Fruit fly (Drosophila melanogaster): ENCODE measurements around the gene CG4733.
A peak's percentile ranks its signal among the peaks of the same experiment; 100 is the strongest.

Gene CG4733

DNA sequence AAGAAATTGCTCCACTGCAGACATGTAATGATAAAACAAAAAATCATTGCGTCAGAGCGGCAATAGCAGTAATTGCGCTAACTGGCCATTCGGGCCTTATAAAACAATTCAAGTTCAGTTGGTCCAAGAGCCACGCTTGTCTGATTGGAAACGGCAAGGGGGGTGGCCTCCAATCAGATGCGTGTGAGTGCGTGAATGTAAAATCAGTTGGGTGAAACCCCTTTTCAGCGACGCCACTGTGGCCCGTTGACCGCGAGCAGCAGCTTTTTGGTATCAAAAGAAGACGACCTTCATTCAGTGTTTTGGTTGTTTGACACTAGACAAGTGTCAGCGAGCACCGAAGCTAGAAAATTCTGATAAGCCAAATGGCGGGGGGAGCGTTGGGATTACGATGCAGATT is 11.8 kb downstream of the CG4733 start:
- no peak for TF ChIP-seq Mnt (GFP tag; optimal IDR thresholded peaks at IDR 0.05)
- TF ChIP-seq Hr96 (GFP tag; optimal IDR thresholded peaks at IDR 0.05), result no peak
- no peak for TF ChIP-seq pad (GFP tag; optimal IDR thresholded peaks at IDR 0.05)
- no peak for TF ChIP-seq Crg-1 (GFP tag; optimal IDR thresholded peaks at IDR 0.05)
- no peak for TF ChIP-seq CG7045 (GFP tag; optimal IDR thresholded peaks at IDR 0.05)
- TF ChIP-seq tj (GFP tag; optimal IDR thresholded peaks at IDR 0.05), result no peak
- no peak for TF ChIP-seq CG1620 (GFP tag; optimal IDR thresholded peaks at IDR 0.05)
- no peak for TF ChIP-seq CG7101 (tag; optimal IDR thresholded peaks at IDR 0.05)
- TF ChIP-seq toe (GFP tag; optimal IDR thresholded peaks at IDR 0.05), result no peak
- TF ChIP-seq cnc (optimal IDR thresholded peaks at IDR 0.05), result no peak
- TF ChIP-seq CG12768 (GFP tag; optimal IDR thresholded peaks at IDR 0.05), result no peak
- no peak for TF ChIP-seq CG14711 (tag; optimal IDR thresholded peaks at IDR 0.05)
- TF ChIP-seq CG5204 (GFP tag; optimal IDR thresholded peaks at IDR 0.05), result no peak
- TF ChIP-seq CG33017 (tag; optimal IDR thresholded peaks at IDR 0.05), result no peak
- TF ChIP-seq bab1 (GFP tag; optimal IDR thresholded peaks at IDR 0.05), result no peak

DNA sequence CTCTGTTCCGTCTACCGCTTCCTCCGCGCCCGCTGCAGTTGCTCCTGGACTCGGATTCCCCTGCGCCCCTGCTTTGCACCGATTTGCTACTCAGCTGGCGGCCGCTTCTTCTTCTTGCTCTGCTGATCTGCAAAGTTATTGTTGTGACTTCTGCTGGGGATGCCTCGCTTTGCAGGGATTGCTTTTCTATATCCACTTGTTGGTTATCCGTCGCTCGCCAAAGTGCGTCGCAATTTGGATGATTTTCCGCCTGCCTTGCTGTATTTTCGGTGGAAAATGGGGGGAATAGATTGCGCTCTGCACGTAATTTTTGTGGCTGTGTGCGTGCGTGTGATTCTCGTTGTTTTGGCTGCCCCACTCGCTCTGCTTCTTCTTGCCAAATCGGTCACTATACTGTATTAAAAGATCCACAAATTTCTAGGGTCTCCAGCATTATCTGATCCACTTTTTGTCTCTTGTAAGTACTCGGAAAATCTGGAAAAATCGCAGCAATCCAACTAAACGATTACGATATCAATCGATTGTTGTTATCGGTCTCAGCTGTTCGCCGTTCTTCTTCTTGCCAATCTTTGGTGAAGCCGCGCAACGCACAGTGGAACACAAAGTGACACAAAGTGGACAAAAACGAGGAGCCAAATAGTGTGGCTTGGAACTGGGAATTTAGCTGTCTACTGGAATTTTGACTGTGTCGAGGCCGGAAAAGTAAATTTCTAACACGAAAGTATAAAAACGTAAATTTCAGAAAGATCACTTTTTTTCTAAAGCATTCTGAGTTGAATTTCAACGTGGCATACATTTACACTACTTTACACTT is 12.6 kb downstream of the CG4733 start, which contains the start of gene ClpX:
TSS of gene ClpX (minus strand) at position 764 of the 814 bp plus-strand sequence.
- no peak for TF ChIP-seq CG7101 (tag; optimal IDR thresholded peaks at IDR 0.05)
- no peak for TF ChIP-seq Hr96 (GFP tag; optimal IDR thresholded peaks at IDR 0.05)
- no peak for TF ChIP-seq ovo (GFP tag; optimal IDR thresholded peaks at IDR 0.05)
- TF ChIP-seq kay (GFP tag; ENCODE audit: borderline replicate concordance), result no peak
- TF ChIP-seq CG33017 (tag; optimal IDR thresholded peaks at IDR 0.05), result no peak
- no peak for TF ChIP-seq cnc (optimal IDR thresholded peaks at IDR 0.05)
- TF ChIP-seq tj (GFP tag; optimal IDR thresholded peaks at IDR 0.05), result peak; percentile 64
- TF ChIP-seq bab1 (GFP tag; optimal IDR thresholded peaks at IDR 0.05), result peak; percentile 68
- no peak for TF ChIP-seq CG12768 (GFP tag; optimal IDR thresholded peaks at IDR 0.05)
- no peak for TF ChIP-seq CG14711 (tag; optimal IDR thresholded peaks at IDR 0.05)
- no peak for TF ChIP-seq CG1620 (GFP tag; optimal IDR thresholded peaks at IDR 0.05)
- TF ChIP-seq pad (GFP tag; optimal IDR thresholded peaks at IDR 0.05), result peak; percentile 29
- no peak for TF ChIP-seq Clk (GFP tag; optimal IDR thresholded peaks at IDR 0.05)
- TF ChIP-seq Crg-1 (GFP tag; optimal IDR thresholded peaks at IDR 0.05), result no peak
- peak; percentile 37 for TF ChIP-seq cic (GFP tag; optimal IDR thresholded peaks at IDR 0.05)
- peak; percentile 12 for TF ChIP-seq CG11617 (GFP tag; optimal IDR thresholded peaks at IDR 0.05)
- TF ChIP-seq toe (GFP tag; optimal IDR thresholded peaks at IDR 0.05), result no peak
- TF ChIP-seq CG5204 (GFP tag; optimal IDR thresholded peaks at IDR 0.05), result no peak
- no peak for TF ChIP-seq CG7045 (GFP tag; optimal IDR thresholded peaks at IDR 0.05)
- peak; percentile 82 for TF ChIP-seq Mnt (GFP tag; optimal IDR thresholded peaks at IDR 0.05)

DNA sequence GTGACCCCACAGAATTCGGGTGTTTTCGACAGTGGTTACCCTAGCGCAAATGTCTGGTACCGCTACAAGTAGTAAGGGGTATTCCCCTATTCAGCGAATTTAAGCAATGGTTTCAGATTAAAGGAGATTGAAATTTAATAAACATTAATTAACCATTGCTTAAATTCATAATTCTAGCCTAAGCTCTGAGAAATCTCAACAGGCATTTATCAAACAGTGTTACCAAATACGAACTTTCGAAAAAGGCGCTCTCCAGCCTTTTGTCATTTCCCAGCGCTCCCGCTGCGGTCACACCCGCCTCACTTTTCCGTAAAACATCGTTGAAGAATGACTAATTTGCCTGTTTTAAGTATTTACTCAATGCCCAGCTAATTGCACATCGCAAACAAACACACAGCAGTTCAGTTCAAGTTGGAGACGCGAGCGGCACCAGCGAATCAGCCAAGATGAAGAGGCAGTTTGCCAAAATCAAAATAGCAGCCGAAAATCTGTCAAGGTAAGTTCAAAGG is 14.4 kb downstream of the CG4733 start, which contains the start of the genes Surf6 and RhoGAP92B:
TSS of gene Surf6 (minus strand) at position 4 of the 509 bp plus-strand sequence.
TSS of gene RhoGAP92B (plus strand) at position 300 of the 509 bp plus-strand sequence.
- peak; percentile 98 for TF ChIP-seq Mnt (GFP tag; optimal IDR thresholded peaks at IDR 0.05)
- peak; percentile 72 for TF ChIP-seq tj (GFP tag; optimal IDR thresholded peaks at IDR 0.05)
- TF ChIP-seq ovo (GFP tag; optimal IDR thresholded peaks at IDR 0.05), result peak; percentile 43
- no peak for TF ChIP-seq CG5204 (GFP tag; optimal IDR thresholded peaks at IDR 0.05)
- peak; percentile 46 for TF ChIP-seq Crg-1 (GFP tag; optimal IDR thresholded peaks at IDR 0.05)
- peak; percentile 63 for TF ChIP-seq CG7101 (tag; optimal IDR thresholded peaks at IDR 0.05)
- TF ChIP-seq bab1 (GFP tag; optimal IDR thresholded peaks at IDR 0.05), result peak; percentile 92
- peak; percentile 36 for TF ChIP-seq Clk (GFP tag; optimal IDR thresholded peaks at IDR 0.05)
- no peak for TF ChIP-seq Hr96 (GFP tag; optimal IDR thresholded peaks at IDR 0.05)
- peak; percentile 61 for TF ChIP-seq CG7045 (GFP tag; optimal IDR thresholded peaks at IDR 0.05)
- peak; percentile 78 for TF ChIP-seq CG11617 (GFP tag; optimal IDR thresholded peaks at IDR 0.05)
- no peak for TF ChIP-seq cnc (optimal IDR thresholded peaks at IDR 0.05)
- peak; percentile 77 for TF ChIP-seq CG12768 (GFP tag; optimal IDR thresholded peaks at IDR 0.05)
- TF ChIP-seq cic (GFP tag; optimal IDR thresholded peaks at IDR 0.05), result peak; percentile 80
- peak; percentile 94 for TF ChIP-seq kay (GFP tag; ENCODE audit: borderline replicate concordance)
- peak; percentile 38 for TF ChIP-seq CG33017 (tag; optimal IDR thresholded peaks at IDR 0.05)
- TF ChIP-seq toe (GFP tag; optimal IDR thresholded peaks at IDR 0.05), result no peak
- peak; percentile 58 for TF ChIP-seq pad (GFP tag; optimal IDR thresholded peaks at IDR 0.05)
- peak; percentile 51 for TF ChIP-seq CG1620 (GFP tag; optimal IDR thresholded peaks at IDR 0.05)
- TF ChIP-seq CG14711 (tag; optimal IDR thresholded peaks at IDR 0.05), result peak; percentile 74

DNA sequence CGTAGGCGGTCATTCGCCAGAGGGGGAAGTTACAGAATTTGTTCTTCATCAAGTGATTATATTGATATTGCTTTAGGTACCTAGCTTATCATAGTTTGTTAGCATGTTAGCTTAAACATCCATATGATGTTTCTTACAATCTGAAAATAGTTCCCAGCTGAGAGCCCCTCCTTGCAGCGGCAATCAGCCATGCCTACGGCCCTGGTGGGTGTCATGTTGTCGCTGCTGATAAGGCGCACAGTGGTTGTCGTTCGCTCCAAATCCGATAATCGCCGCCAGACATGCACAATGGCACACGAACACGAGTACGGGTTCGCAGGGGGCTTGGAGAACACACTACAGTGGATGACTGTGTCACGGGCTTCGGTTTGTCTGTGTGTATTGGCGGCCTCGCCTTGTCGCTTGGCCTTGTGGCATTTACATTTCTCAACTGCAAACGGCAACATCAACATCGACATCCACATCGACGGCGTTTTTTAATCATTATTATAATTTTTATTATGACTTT is 15.5 kb downstream of the CG4733 start:
- peak; percentile 73 for TF ChIP-seq Hr96 (GFP tag; optimal IDR thresholded peaks at IDR 0.05)
- TF ChIP-seq CG11617 (GFP tag; optimal IDR thresholded peaks at IDR 0.05), result peak; percentile 85
- TF ChIP-seq tj (GFP tag; optimal IDR thresholded peaks at IDR 0.05), result peak; percentile 62
- no peak for TF ChIP-seq kay (GFP tag; ENCODE audit: borderline replicate concordance)
- peak; percentile 73 for TF ChIP-seq cic (GFP tag; optimal IDR thresholded peaks at IDR 0.05)
- TF ChIP-seq Crg-1 (GFP tag; optimal IDR thresholded peaks at IDR 0.05), result peak; percentile 59
- no peak for TF ChIP-seq cnc (optimal IDR thresholded peaks at IDR 0.05)
- TF ChIP-seq CG14711 (tag; optimal IDR thresholded peaks at IDR 0.05), result peak; percentile 75
- peak; percentile 85 for TF ChIP-seq CG5204 (GFP tag; optimal IDR thresholded peaks at IDR 0.05)
- TF ChIP-seq CG7101 (tag; optimal IDR thresholded peaks at IDR 0.05), result peak; percentile 88
- TF ChIP-seq Mnt (GFP tag; optimal IDR thresholded peaks at IDR 0.05), result peak; percentile 78
- TF ChIP-seq ovo (GFP tag; optimal IDR thresholded peaks at IDR 0.05), result peak; percentile 51
- TF ChIP-seq Clk (GFP tag; optimal IDR thresholded peaks at IDR 0.05), result peak; percentile 66
- peak; percentile 38 for TF ChIP-seq bab1 (GFP tag; optimal IDR thresholded peaks at IDR 0.05)
- TF ChIP-seq CG12768 (GFP tag; optimal IDR thresholded peaks at IDR 0.05), result peak; percentile 87
- peak; percentile 70 for TF ChIP-seq CG7045 (GFP tag; optimal IDR thresholded peaks at IDR 0.05)
- peak; percentile 91 for TF ChIP-seq CG33017 (tag; optimal IDR thresholded peaks at IDR 0.05)
- peak; percentile 53 for TF ChIP-seq pad (GFP tag; optimal IDR thresholded peaks at IDR 0.05)
- TF ChIP-seq toe (GFP tag; optimal IDR thresholded peaks at IDR 0.05), result peak; percentile 24
- TF ChIP-seq CG1620 (GFP tag; optimal IDR thresholded peaks at IDR 0.05), result peak; percentile 67
